Fruit fly (Drosophila melanogaster) Kc167 (cell line): ENCODE measurements around the gene eIF2Bepsilon.

Experiments used
- Myc ChIP-seq: fragments of >200 bp; optimal IDR thresholded peaks from 2 replicates; lab custom pipeline; 2017; ENCODE audit warnings: missing external identifiers
- Sin3A ChIP-seq: fragments of >200 bp; optimal IDR thresholded peaks from 2 replicates; lab custom pipeline; 2018; ENCODE audit warnings: missing external identifiers
- h ChIP-seq: fragments of >200 bp; optimal IDR thresholded peaks from 3 replicates; lab custom pipeline; 2018; ENCODE audit warnings: missing external identifiers
- insv ChIP-seq: fragments of >200 bp; optimal IDR thresholded peaks from 3 replicates; lab custom pipeline; 2018; ENCODE audit warnings: missing external identifiers
- psq ChIP-seq: fragments of >200 bp; optimal IDR thresholded peaks from 2 replicates; lab custom pipeline; 2017; ENCODE audit warnings: missing external identifiers
- ttk ChIP-seq: sonication (Bioruptor generic); optimal IDR thresholded peaks from 2 replicates; lab custom pipeline; 2017; ENCODE audit warnings: missing external identifiers

The eIF2Bepsilon gene

dm6 chrX:1922765-1923501 is at the start of gene eIF2Bepsilon, which contains the start of gene Ocrl:
Gene eIF2Bepsilon (minus strand): TSS chrX:1922874.
Gene Ocrl (plus strand): TSS chrX:1922981.
- TF ChIP-seq insv (lab: Kevin White, UChicago) (peak; percentile 93), h (lab: Kevin White, UChicago) (no peak)

- TF ChIP-seq Sin3A (lab: Kevin White, UChicago) (no peak), Myc (no peak), h (lab: Kevin White, UChicago) (no peak)
Observed at dm6 chrX:1972150-1972549, 49.5 kb upstream of the eIF2Bepsilon start.

dm6 chrX:1970575-1971325 is 48.1 kb upstream of the eIF2Bepsilon start:
- TF ChIP-seq Sin3A (lab: Kevin White, UChicago) (no peak), ttk (lab: Kevin White, UChicago) (no peak), h (lab: Kevin White, UChicago) (no peak), psq (lab: Kevin White, UChicago) (no peak), Myc (no peak), insv (lab: Kevin White, UChicago) (no peak)

dm6 chrX:1969775-1970574 is 47.3 kb upstream of the eIF2Bepsilon start:
- TF ChIP-seq ttk (lab: Kevin White, UChicago) = no peak
- TF ChIP-seq insv (lab: Kevin White, UChicago) = no peak
- no peak for TF ChIP-seq h (lab: Kevin White, UChicago)
- TF ChIP-seq Sin3A (lab: Kevin White, UChicago) = no peak
- TF ChIP-seq Myc = no peak

- TF ChIP-seq ttk (lab: Kevin White, UChicago) (no peak), h (lab: Kevin White, UChicago) (no peak), insv (lab: Kevin White, UChicago) (no peak), Sin3A (lab: Kevin White, UChicago) (no peak), Myc (no peak)
Observed at dm6 chrX:1968581-1969258, 46.0 kb upstream of the eIF2Bepsilon start.

dm6 chrX:1968152-1968551 is 45.5 kb upstream of the eIF2Bepsilon start:
- TF ChIP-seq insv (lab: Kevin White, UChicago) (no peak), Myc (no peak), ttk (lab: Kevin White, UChicago) (no peak), Sin3A (lab: Kevin White, UChicago) (no peak), h (lab: Kevin White, UChicago) (no peak)

dm6 chrX:1966779-1967520 is 44.3 kb upstream of the eIF2Bepsilon start:
- no peak for TF ChIP-seq psq (lab: Kevin White, UChicago)
- TF ChIP-seq insv (lab: Kevin White, UChicago) = no peak
- TF ChIP-seq Myc = no peak
- TF ChIP-seq ttk (lab: Kevin White, UChicago) = no peak
- no peak for TF ChIP-seq h (lab: Kevin White, UChicago)
- no peak for TF ChIP-seq Sin3A (lab: Kevin White, UChicago)

- TF ChIP-seq insv (lab: Kevin White, UChicago) (no peak), psq (lab: Kevin White, UChicago) (no peak), Sin3A (lab: Kevin White, UChicago) (no peak), Myc (no peak), ttk (lab: Kevin White, UChicago) (no peak), h (lab: Kevin White, UChicago) (no peak)
Observed at dm6 chrX:1965979-1966778, 43.5 kb upstream of the eIF2Bepsilon start.

dm6 chrX:1965512-1965911 is 42.8 kb upstream of the eIF2Bepsilon start:
- no peak for TF ChIP-seq ttk (lab: Kevin White, UChicago)
- TF ChIP-seq Myc = no peak
- TF ChIP-seq insv (lab: Kevin White, UChicago) = no peak
- TF ChIP-seq psq (lab: Kevin White, UChicago) = no peak
- no peak for TF ChIP-seq h (lab: Kevin White, UChicago)
- TF ChIP-seq Sin3A (lab: Kevin White, UChicago) = no peak
